Worm (Caenorhabditis elegans) whole organism, L1 larva: Measurements from ENCODE around the gene decr-1.3.

Source experiments
- C04F5.9 ChIP-seq: sonication (generic microtip); optimal IDR thresholded peaks from 2 replicates; lab custom pipeline; 2016; ENCODE audit warnings: missing genetic modification characterization, missing compliant biosample characterization
- C34B4.2 ChIP-seq: sonication (generic microtip); optimal IDR thresholded peaks from 2 replicates; lab custom pipeline; 2017; ENCODE audit warnings: mild to moderate bottlenecking, missing genetic modification characterization, missing compliant biosample characterization
- aha-1 ChIP-seq: fragments of 150-350 bp; optimal IDR thresholded peaks from 2 replicates; lab custom pipeline; 2014; ENCODE audit warnings: missing biosample characterization, missing genetic modification characterization
- alr-1 ChIP-seq: fragments of 200-800 bp; sonication (Bioruptor generic); optimal IDR thresholded peaks from 2 replicates; lab custom pipeline; 2018; ENCODE audit warnings: borderline replicate concordance, mild to moderate bottlenecking, missing genetic modification characterization, missing compliant biosample characterization
- blmp-1 ChIP-seq: fragments of 150-350 bp; optimal IDR thresholded peaks from 2 replicates; lab custom pipeline; 2014; ENCODE audit warnings: missing biosample characterization, missing genetic modification characterization
- ceh-63 ChIP-seq: fragments of 200-800 bp; sonication (Bioruptor generic); optimal IDR thresholded peaks from 2 replicates; lab custom pipeline; 2018; ENCODE audit warnings: mild to moderate bottlenecking, missing genetic modification characterization, missing compliant biosample characterization
- ceh-8 ChIP-seq: fragments of 200-800 bp; sonication (Bioruptor generic); optimal IDR thresholded peaks from 2 replicates; lab custom pipeline; 2018; ENCODE audit warnings: mild to moderate bottlenecking, missing genetic modification characterization, moderate library complexity, missing compliant biosample characterization
- ceh-88 ChIP-seq: fragments of 200-800 bp; sonication (Bioruptor generic); IDR thresholded peaks from 2 replicates; pipeline ENCODE4 v1.3.6; 2022; ENCODE audit warnings: missing genetic modification characterization, missing compliant biosample characterization
- ceh-90 ChIP-seq: sonication (generic microtip); optimal IDR thresholded peaks from 2 replicates; lab custom pipeline; 2016; ENCODE audit warnings: missing genetic modification characterization, missing compliant biosample characterization
- dpl-1 ChIP-seq, 3 experiments: fragments of 150-350 bp in 2 of 3; sonication (generic microtip) in 1 of 3; optimal IDR thresholded peaks; 2 replicates each; lab custom pipeline; 2014 to 2017; ENCODE audit warnings: missing biosample characterization in 3 of 3, missing genetic modification characterization in 3 of 3, missing genetic modification reagents in 3 of 3
- dsc-1 ChIP-seq: sonication (generic microtip); optimal IDR thresholded peaks from 2 replicates; lab custom pipeline; 2016; ENCODE audit warnings: mild to moderate bottlenecking, missing genetic modification characterization, missing compliant biosample characterization
- efl-3 ChIP-seq: fragments of 200-800 bp; sonication (Bioruptor generic); optimal IDR thresholded peaks from 2 replicates; lab custom pipeline; 2018; ENCODE audit warnings: mild to moderate bottlenecking, missing genetic modification characterization, missing compliant biosample characterization
- elt-2 ChIP-seq: sonication (generic microtip); optimal IDR thresholded peaks from 2 replicates; lab custom pipeline; 2016; ENCODE audit warnings: missing genetic modification characterization, mild to moderate bottlenecking, inconsistent platforms, missing compliant biosample characterization, missing genetic modification reagents
- elt-3 ChIP-seq, 6 experiments: fragments of 150-350 bp in 1 of 6; sonication (generic microtip); optimal IDR thresholded peaks; 2 replicates each; lab custom pipeline; 2017 to 2018; ENCODE audit warnings: missing biosample characterization in 6 of 6, missing genetic modification characterization in 6 of 6, inconsistent platforms in 1 of 6
- ets-5 ChIP-seq: fragments of 200-800 bp; sonication (Bioruptor generic); IDR thresholded peaks from 2 replicates; pipeline ENCODE4 v1.3.6; 2022; ENCODE audit warnings: missing genetic modification characterization, missing compliant biosample characterization
- fkh-10 ChIP-seq: sonication (generic microtip); optimal IDR thresholded peaks from 2 replicates; lab custom pipeline; 2017; ENCODE audit warnings: missing biosample characterization, missing genetic modification reagents, missing genetic modification characterization
- fkh-8 ChIP-seq: sonication (generic microtip); optimal IDR thresholded peaks from 2 replicates; lab custom pipeline; 2016; ENCODE audit warnings: mild to moderate bottlenecking, missing genetic modification characterization, missing compliant biosample characterization
- grh-1 ChIP-seq: fragments of 200-800 bp; sonication (Bioruptor generic); IDR thresholded peaks from 2 replicates; pipeline ENCODE4 v1.3.6; 2022; ENCODE audit warnings: missing genetic modification reagents, missing genetic modification characterization, missing compliant biosample characterization
- hlh-17 ChIP-seq: fragments of 200-800 bp; sonication (Bioruptor generic); optimal IDR thresholded peaks from 2 replicates; lab custom pipeline; 2018; ENCODE audit warnings: missing genetic modification characterization, mild to moderate bottlenecking, missing compliant biosample characterization, moderate library complexity, borderline replicate concordance
- hlh-4 ChIP-seq: sonication (generic microtip); optimal IDR thresholded peaks from 2 replicates; lab custom pipeline; 2016; ENCODE audit warnings: mild to moderate bottlenecking, missing genetic modification characterization, missing compliant biosample characterization
- hpl-2 ChIP-seq: fragments of 150-350 bp; optimal IDR thresholded peaks from 2 replicates; lab custom pipeline; 2014; ENCODE audit warnings: missing biosample characterization, missing genetic modification reagents, missing genetic modification characterization
- irx-1 ChIP-seq: sonication (generic microtip); optimal IDR thresholded peaks from 2 replicates; lab custom pipeline; 2016; ENCODE audit warnings: missing genetic modification characterization, missing compliant biosample characterization
- isw-1 ChIP-seq: fragments of 200-800 bp; sonication (Bioruptor generic); IDR thresholded peaks from 2 replicates; pipeline ENCODE4 v1.3.6; 2022; ENCODE audit warnings: missing genetic modification characterization, missing compliant biosample characterization
- lin-14 ChIP-seq: fragments of 200-800 bp; sonication (Bioruptor generic); optimal IDR thresholded peaks from 2 replicates; lab custom pipeline; 2018; ENCODE audit warnings: mild to moderate bottlenecking, missing genetic modification characterization, moderate library complexity, missing compliant biosample characterization
- lin-35 ChIP-seq, 2 experiments: fragments of 150-350 bp; optimal IDR thresholded peaks; 2 replicates each; lab custom pipeline; 2014; ENCODE audit warnings: missing biosample characterization in 2 of 2, missing genetic modification characterization in 2 of 2, missing genetic modification reagents in 2 of 2
- lin-39 ChIP-seq: fragments of 150-350 bp; optimal IDR thresholded peaks from 2 replicates; lab custom pipeline; 2014; ENCODE audit warnings: missing biosample characterization, missing genetic modification reagents, missing genetic modification characterization
- lsy-2 ChIP-seq, 2 experiments: fragments of 150-350 bp; optimal IDR thresholded peaks; 2 replicates each; lab custom pipeline; 2014; ENCODE audit warnings: missing biosample characterization in 2 of 2, missing genetic modification characterization in 2 of 2
- mef-2 ChIP-seq: fragments of 150-350 bp; optimal IDR thresholded peaks from 2 replicates; lab custom pipeline; 2014; ENCODE audit warnings: missing biosample characterization, missing genetic modification characterization
- mep-1 ChIP-seq: fragments of 150-350 bp; optimal IDR thresholded peaks from 2 replicates; lab custom pipeline; 2014; ENCODE audit warnings: missing biosample characterization, missing genetic modification characterization
- nhr-11 ChIP-seq: fragments of 150-350 bp; optimal IDR thresholded peaks from 2 replicates; lab custom pipeline; 2014; ENCODE audit warnings: missing biosample characterization, missing genetic modification characterization
- nhr-12 ChIP-seq: sonication (generic microtip); optimal IDR thresholded peaks from 2 replicates; lab custom pipeline; 2017; ENCODE audit warnings: missing biosample characterization, missing genetic modification characterization
- nhr-20 ChIP-seq: sonication (generic microtip); optimal IDR thresholded peaks from 2 replicates; lab custom pipeline; 2016; ENCODE audit warnings: mild to moderate bottlenecking, missing genetic modification characterization, missing compliant biosample characterization
- nhr-237 ChIP-seq: fragments of 150-350 bp; optimal IDR thresholded peaks from 2 replicates; lab custom pipeline; 2014; ENCODE audit warnings: missing biosample characterization, missing genetic modification characterization
- nhr-47 ChIP-seq: sonication (generic microtip); optimal IDR thresholded peaks from 2 replicates; lab custom pipeline; 2016; ENCODE audit warnings: mild to moderate bottlenecking, missing genetic modification characterization, moderate library complexity, missing compliant biosample characterization
- nhr-71 ChIP-seq: sonication (generic microtip); optimal IDR thresholded peaks from 2 replicates; lab custom pipeline; 2016; ENCODE audit warnings: mild to moderate bottlenecking, missing genetic modification characterization, moderate library complexity, missing compliant biosample characterization
- nhr-77 ChIP-seq: fragments of 150-350 bp; optimal IDR thresholded peaks from 2 replicates; lab custom pipeline; 2014; ENCODE audit warnings: missing biosample characterization, missing genetic modification characterization
- nhr-84 ChIP-seq: sonication (generic microtip); optimal IDR thresholded peaks from 2 replicates; lab custom pipeline; 2017; ENCODE audit warnings: missing biosample characterization, missing genetic modification characterization
- pag-3 ChIP-seq: sonication (generic microtip); optimal IDR thresholded peaks from 2 replicates; lab custom pipeline; 2017; ENCODE audit warnings: missing genetic modification characterization, mild to moderate bottlenecking, missing compliant biosample characterization, antibody characterized with exemption, borderline replicate concordance; ENCODE audit not compliant: insufficient read depth
- pax-3 ChIP-seq: fragments of 200-800 bp; sonication (Bioruptor generic); optimal IDR thresholded peaks from 2 replicates; lab custom pipeline; 2018; ENCODE audit warnings: mild to moderate bottlenecking, missing genetic modification characterization, moderate library complexity, missing compliant biosample characterization
- pqm-1 ChIP-seq: sonication (generic microtip); optimal IDR thresholded peaks from 3 replicates; lab custom pipeline; 2017; ENCODE audit warnings: missing biosample characterization, missing genetic modification characterization
- snpc-4 ChIP-seq: fragments of 150-350 bp; optimal IDR thresholded peaks from 2 replicates; lab custom pipeline; 2014; ENCODE audit warnings: missing biosample characterization, missing genetic modification characterization
- swsn-7 ChIP-seq: sonication (generic microtip); optimal IDR thresholded peaks from 2 replicates; lab custom pipeline; 2016; ENCODE audit warnings: missing genetic modification characterization, missing compliant biosample characterization
- tlp-1 ChIP-seq: fragments of 150-350 bp; optimal IDR thresholded peaks from 2 replicates; lab custom pipeline; 2014; ENCODE audit warnings: missing biosample characterization, missing genetic modification characterization
- unc-86 ChIP-seq: sonication (generic microtip); optimal IDR thresholded peaks from 2 replicates; lab custom pipeline; 2016; ENCODE audit warnings: missing genetic modification characterization, missing compliant biosample characterization
- unc-98 ChIP-seq: fragments of 200-800 bp; sonication (Bioruptor generic); IDR thresholded peaks from 2 replicates; pipeline ENCODE4 v1.3.6; 2022; ENCODE audit warnings: missing genetic modification characterization, missing compliant biosample characterization
- vab-15 ChIP-seq: sonication (generic microtip); optimal IDR thresholded peaks from 2 replicates; lab custom pipeline; 2017; ENCODE audit warnings: missing genotype, mild to moderate bottlenecking, missing genetic modification characterization, missing compliant biosample characterization
- xbp-1 ChIP-seq: sonication (generic microtip); optimal IDR thresholded peaks from 2 replicates; lab custom pipeline; 2016; ENCODE audit warnings: missing genetic modification characterization, missing compliant biosample characterization
- zag-1 ChIP-seq: fragments of 150-350 bp; optimal IDR thresholded peaks from 2 replicates; lab custom pipeline; 2014; ENCODE audit warnings: missing biosample characterization, missing genetic modification characterization
- zip-4 ChIP-seq: fragments of 200-800 bp; sonication (Bioruptor generic); optimal IDR thresholded peaks from 2 replicates; lab custom pipeline; 2018; ENCODE audit warnings: mild to moderate bottlenecking, missing genetic modification characterization, moderate library complexity, missing compliant biosample characterization
- ztf-11 ChIP-seq, 2 experiments: sonication (generic microtip); optimal IDR thresholded peaks; 2 replicates each; lab custom pipeline; 2016 to 2017; ENCODE audit warnings: missing genetic modification characterization in 2 of 2, missing biosample characterization in 1 of 2, missing compliant biosample characterization in 1 of 2

Gene decr-1.3

DNA sequence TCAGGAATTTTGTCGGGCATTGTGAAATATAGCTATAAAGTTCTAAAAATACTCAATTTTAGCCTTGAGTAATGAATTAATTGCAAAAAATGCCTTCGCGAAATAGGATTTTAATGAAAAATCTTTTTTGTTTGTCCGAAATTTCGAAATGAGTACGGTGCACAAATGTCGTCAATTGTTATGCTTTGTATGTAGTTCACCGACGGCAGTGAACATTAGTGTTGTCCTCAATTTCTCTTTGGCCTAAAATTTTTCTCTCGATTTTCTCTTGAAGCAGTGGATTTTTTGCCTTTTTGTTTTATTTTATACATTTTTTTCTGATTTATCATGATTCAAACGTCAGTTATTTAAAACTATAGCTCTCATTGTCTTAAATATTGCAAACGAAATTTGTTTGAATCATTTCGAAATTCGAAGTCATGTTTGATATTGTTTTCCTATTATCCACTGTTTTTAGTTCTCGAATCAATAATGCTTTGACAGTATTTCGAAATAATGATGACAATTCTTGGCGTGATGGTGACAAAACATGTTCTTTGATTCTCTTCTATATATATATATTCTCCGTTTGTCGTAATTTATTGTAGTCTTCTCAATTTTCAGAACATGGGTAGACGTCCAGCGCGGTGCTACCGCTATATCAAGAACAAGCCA, 29.9 kb downstream of the decr-1.3 start, which contains the start of the genes ints-11 and rpl-10 (continued):
- TF ChIP-seq ceh-63 (GFP tag; lab: Kevin White, UChicago), result no peak
- TF ChIP-seq C34B4.2 (tag; lab: Kevin White, UChicago), result no peak
- TF ChIP-seq nhr-71 (tag; lab: Kevin White, UChicago), result peak; percentile 65
- no peak for TF ChIP-seq lin-39 (tag; lab: Kevin White, UChicago)
- no peak for TF ChIP-seq nhr-12 (tag; lab: Kevin White, UChicago)
- peak; percentile 48 for TF ChIP-seq xbp-1 (tag; lab: Kevin White, UChicago)
- no peak for TF ChIP-seq zag-1
- TF ChIP-seq ceh-88 (GFP tag; lab: Robert Waterston, UW), result no peak
- TF ChIP-seq tlp-1, result no peak
- peak; percentile 72 for TF ChIP-seq mep-1 (tag; lab: Kevin White, UChicago)
- TF ChIP-seq grh-1 (GFP tag; lab: Robert Waterston, UW), result no peak
- TF ChIP-seq aha-1 (tag; lab: Kevin White, UChicago), result no peak
- no peak for TF ChIP-seq unc-98 (GFP tag; lab: Robert Waterston, UW)
- no peak for TF ChIP-seq nhr-237 (tag; lab: Kevin White, UChicago)
- no peak for TF ChIP-seq snpc-4 (tag; lab: Kevin White, UChicago)
- no peak for TF ChIP-seq ceh-8
- TF ChIP-seq isw-1 (GFP tag; lab: Robert Waterston, UW), result peak; percentile 31
- TF ChIP-seq pag-3 (tag; lab: Kevin White, UChicago), result no peak
- no peak for TF ChIP-seq hpl-2 (GFP tag; lab: Kevin White, UChicago)
- peak; percentile 51 to 74 (median 71) for TF ChIP-seq dpl-1 (GFP tag; optimal IDR thresholded peaks at IDR 0.05; lab: Kevin White, UChicago)
- peak; percentile 79 to 83 for TF ChIP-seq lin-35 (GFP tag; optimal IDR thresholded peaks at IDR 0.05; lab: Kevin White, UChicago)
- peak; percentile 29 for TF ChIP-seq swsn-7
- no peak for TF ChIP-seq nhr-84 (tag; lab: Kevin White, UChicago)
- TF ChIP-seq fkh-10 (GFP tag; lab: Kevin White, UChicago), result no peak
- TF ChIP-seq hlh-4 (tag; lab: Kevin White, UChicago), result no peak
- no peak for TF ChIP-seq nhr-77 (tag; lab: Kevin White, UChicago)
- peak; percentile 89 to 98 for TF ChIP-seq lsy-2 (tag; optimal IDR thresholded peaks at IDR 0.05; lab: Kevin White, UChicago)
- TF ChIP-seq ztf-11 (tag; optimal IDR thresholded peaks at IDR 0.05; lab: Kevin White, UChicago), result no peak
- TF ChIP-seq dsc-1, result no peak
- peak; percentile 27 for TF ChIP-seq nhr-20 (tag; lab: Kevin White, UChicago)
- no peak for TF ChIP-seq unc-86 (tag; lab: Kevin White, UChicago)
- TF ChIP-seq elt-3 (tag; optimal IDR thresholded peaks at IDR 0.05; lab: Kevin White, UChicago), result peak in 1 of 6 experiments; percentile 33
- TF ChIP-seq ets-5, result no peak
- TF ChIP-seq hlh-17, result no peak
- TF ChIP-seq pax-3 (tag; lab: Kevin White, UChicago), result no peak
- no peak for TF ChIP-seq elt-2
- TF ChIP-seq alr-1 (tag; lab: Kevin White, UChicago), result no peak
- no peak for TF ChIP-seq lin-14 (GFP tag; lab: Kevin White, UChicago)
- no peak for TF ChIP-seq zip-4 (GFP tag; lab: Kevin White, UChicago)
- no peak for TF ChIP-seq nhr-11 (tag; lab: Kevin White, UChicago)
- no peak for TF ChIP-seq efl-3 (GFP tag; lab: Kevin White, UChicago)
- TF ChIP-seq vab-15 (tag; lab: Kevin White, UChicago), result no peak
- no peak for TF ChIP-seq mef-2 (tag; lab: Kevin White, UChicago)
- no peak for TF ChIP-seq fkh-8 (tag; lab: Kevin White, UChicago)
- TF ChIP-seq blmp-1 (tag; lab: Kevin White, UChicago), result peak; percentile 66
- TF ChIP-seq ceh-90, result no peak
- TF ChIP-seq nhr-47 (tag; lab: Kevin White, UChicago), result peak; percentile 41
- TF ChIP-seq pqm-1, result no peak
- peak; percentile 41 for TF ChIP-seq C04F5.9 (tag; lab: Kevin White, UChicago)
- TF ChIP-seq irx-1 (tag; lab: Kevin White, UChicago), result no peak
- TF ChIP-seq, all 84 proteins: peak for 27
